Worm (Caenorhabditis elegans) whole organism, L1 larva: ENCODE results near the gene C02E7.6.

Experiments used
- aly-2 ChIP-seq: fragments of 150-350 bp; optimal IDR thresholded peaks from 2 replicates; lab custom pipeline; 2014; ENCODE audit warnings: missing biosample characterization, missing genetic modification characterization
- ama-1 ChIP-seq: fragments of 150-350 bp; optimal IDR thresholded peaks from 2 replicates; lab custom pipeline; 2014
- elt-3 ChIP-seq, 6 experiments: fragments of 150-350 bp in 1 of 6; sonication (generic microtip); optimal IDR thresholded peaks; 2 replicates each; lab custom pipeline; 2017 to 2018; ENCODE audit warnings: missing biosample characterization in 6 of 6, missing genetic modification characterization in 6 of 6, inconsistent platforms in 1 of 6
- fos-1 ChIP-seq: fragments of 150-350 bp; optimal IDR thresholded peaks from 2 replicates; lab custom pipeline; 2014; ENCODE audit warnings: missing biosample characterization, missing genetic modification characterization
- isw-1 ChIP-seq: fragments of 200-800 bp; sonication (Bioruptor generic); IDR thresholded peaks from 2 replicates; pipeline ENCODE4 v1.3.6; 2022; ENCODE audit warnings: missing genetic modification characterization, missing compliant biosample characterization
- jun-1 ChIP-seq: fragments of 150-350 bp; optimal IDR thresholded peaks from 2 replicates; lab custom pipeline; 2014; ENCODE audit warnings: missing biosample characterization, missing genetic modification reagents, missing genetic modification characterization
- nhr-19 ChIP-seq: fragments of 200-800 bp; sonication (Bioruptor generic); conservative IDR thresholded peaks from 2 replicates; pipeline ENCODE4 v1.3.6; 2022; ENCODE audit warnings: missing genetic modification characterization, missing compliant biosample characterization
- nhr-237 ChIP-seq: fragments of 150-350 bp; optimal IDR thresholded peaks from 2 replicates; lab custom pipeline; 2014; ENCODE audit warnings: missing biosample characterization, missing genetic modification characterization
- pax-3 ChIP-seq: fragments of 200-800 bp; sonication (Bioruptor generic); optimal IDR thresholded peaks from 2 replicates; lab custom pipeline; 2018; ENCODE audit warnings: mild to moderate bottlenecking, missing genetic modification characterization, moderate library complexity, missing compliant biosample characterization
- skn-1 ChIP-seq: fragments of 150-350 bp; optimal IDR thresholded peaks from 2 replicates; lab custom pipeline; 2014; ENCODE audit warnings: missing biosample characterization, missing genetic modification characterization
- snpc-4 ChIP-seq: fragments of 150-350 bp; optimal IDR thresholded peaks from 2 replicates; lab custom pipeline; 2014; ENCODE audit warnings: missing biosample characterization, missing genetic modification characterization
- tbx-2 ChIP-seq: sonication (generic microtip); optimal IDR thresholded peaks from 2 replicates; lab custom pipeline; 2016; ENCODE audit warnings: missing genetic modification characterization, missing compliant biosample characterization
- unc-62 ChIP-seq: fragments of 150-350 bp; optimal IDR thresholded peaks from 2 replicates; lab custom pipeline; 2014; ENCODE audit warnings: missing biosample characterization, missing genetic modification reagents, missing genetic modification characterization
- unc-86 ChIP-seq: sonication (generic microtip); optimal IDR thresholded peaks from 2 replicates; lab custom pipeline; 2016; ENCODE audit warnings: missing genetic modification characterization, missing compliant biosample characterization

DNA sequence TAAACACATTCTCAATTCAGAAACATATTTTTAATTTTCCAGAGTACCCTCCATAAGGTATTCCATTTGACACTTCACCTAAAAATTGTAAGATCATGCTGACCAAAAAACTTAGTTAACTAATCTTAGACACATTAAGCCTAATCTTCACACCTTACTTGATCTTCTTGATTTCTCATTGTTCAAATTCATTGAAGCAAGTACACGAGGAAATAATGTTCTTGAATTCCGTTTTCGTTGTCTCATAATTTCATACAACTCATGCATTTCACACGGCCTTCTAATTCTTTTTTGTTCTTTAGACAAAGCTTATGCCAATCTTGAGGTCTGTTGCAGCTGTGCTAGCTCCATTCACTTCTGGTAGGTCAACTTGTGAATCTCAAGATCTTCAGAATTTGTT is 47.0 kb upstream of the C02E7.6 start, which contains the start of gene srd-33:
- TF ChIP-seq fos-1 (tag; lab: Kevin White, UChicago) (no peak), pax-3 (tag; lab: Kevin White, UChicago) (no peak), aly-2 (no peak), snpc-4 (tag; lab: Kevin White, UChicago) (no peak), nhr-237 (no peak), isw-1 (GFP tag; lab: Robert Waterston, UW) (no peak), jun-1 (no peak), nhr-19 (GFP tag; lab: Robert Waterston, UW) (no peak), elt-3 (tag; optimal IDR thresholded peaks at IDR 0.05; lab: Kevin White, UChicago) (no peak), ama-1 (lab: Kevin White, UChicago) (no peak), tbx-2 (tag; lab: Kevin White, UChicago) (no peak), unc-62 (GFP tag; lab: Kevin White, UChicago) (no peak), unc-86 (tag; lab: Kevin White, UChicago) (no peak), skn-1 (no peak)
